Worm (Caenorhabditis elegans) whole organism, mixed stage, embryonic: ENCODE data around the gene Y57G11C.1147.

Source experiments
- M03D4.4 ChIP-seq: sonication (generic microtip); optimal IDR thresholded peaks from 2 replicates; lab custom pipeline; 2017; ENCODE audit warnings: mild to moderate bottlenecking, missing genetic modification characterization, missing compliant biosample characterization
- bed-3 ChIP-seq: fragments of 200-800 bp; sonication (Bioruptor generic); optimal IDR thresholded peaks from 3 replicates; lab custom pipeline; 2018; ENCODE audit warnings: mild to moderate bottlenecking, missing genetic modification characterization, moderate library complexity, missing compliant biosample characterization
- blmp-1 ChIP-seq: fragments of 150-350 bp; optimal IDR thresholded peaks from 2 replicates; lab custom pipeline; 2014; ENCODE audit warnings: missing biosample characterization, missing genetic modification characterization
- ceh-39 ChIP-seq: fragments of 150-350 bp; optimal IDR thresholded peaks from 2 replicates; lab custom pipeline; 2014; ENCODE audit warnings: missing biosample characterization, missing genetic modification characterization
- ceh-43 ChIP-seq: fragments of 200-800 bp; sonication (Bioruptor generic); optimal IDR thresholded peaks from 2 replicates; lab custom pipeline; 2018; ENCODE audit warnings: mild to moderate bottlenecking, missing genetic modification characterization, moderate library complexity, missing compliant biosample characterization
- ceh-83 ChIP-seq: fragments of 200-800 bp; sonication (Bioruptor generic); optimal IDR thresholded peaks from 2 replicates; lab custom pipeline; 2018; ENCODE audit warnings: mild to moderate bottlenecking, missing genetic modification characterization, missing compliant biosample characterization
- ces-1 ChIP-seq: fragments of 150-350 bp; optimal IDR thresholded peaks from 2 replicates; lab custom pipeline; 2014; ENCODE audit warnings: missing biosample characterization, missing genetic modification reagents, missing genetic modification characterization
- cnd-1 ChIP-seq: fragments of 200-800 bp; sonication (Bioruptor generic); optimal IDR thresholded peaks from 2 replicates; lab custom pipeline; 2018; ENCODE audit warnings: mild to moderate bottlenecking, missing genetic modification characterization, missing compliant biosample characterization
- drap-1 ChIP-seq: fragments of 200-800 bp; sonication (Bioruptor generic); optimal IDR thresholded peaks from 3 replicates; lab custom pipeline; 2018; ENCODE audit warnings: mild to moderate bottlenecking, missing genetic modification characterization, missing compliant biosample characterization
- elt-1 ChIP-seq: sonication (generic microtip); optimal IDR thresholded peaks from 2 replicates; lab custom pipeline; 2017; ENCODE audit warnings: missing genetic modification characterization, mild to moderate bottlenecking, missing compliant biosample characterization, antibody characterized with exemption, moderate library complexity, borderline replicate concordance; ENCODE audit not compliant: insufficient read depth
- elt-3 ChIP-seq: fragments of 150-350 bp; optimal IDR thresholded peaks from 2 replicates; lab custom pipeline; 2014; ENCODE audit warnings: missing biosample characterization, missing genetic modification characterization
- flh-1 ChIP-seq: fragments of 200-800 bp; sonication (Bioruptor generic); optimal IDR thresholded peaks from 2 replicates; lab custom pipeline; 2018; ENCODE audit warnings: mild to moderate bottlenecking, missing genetic modification characterization, moderate library complexity, missing compliant biosample characterization
- ham-2 ChIP-seq: fragments of 200-800 bp; sonication (Bioruptor generic); optimal IDR thresholded peaks from 2 replicates; lab custom pipeline; 2018; ENCODE audit warnings: mild to moderate bottlenecking, missing genetic modification characterization, missing compliant biosample characterization
- hlh-1 ChIP-seq: fragments of 150-350 bp; optimal IDR thresholded peaks from 2 replicates; lab custom pipeline; 2014; ENCODE audit warnings: missing biosample characterization, missing genetic modification reagents, missing genetic modification characterization
- lin-13 ChIP-seq: fragments of 150-350 bp; optimal IDR thresholded peaks from 2 replicates; lab custom pipeline; 2014; ENCODE audit warnings: missing biosample characterization, missing genetic modification characterization
- lin-32 ChIP-seq: fragments of 200-800 bp; sonication (Bioruptor generic); optimal IDR thresholded peaks from 2 replicates; lab custom pipeline; 2018; ENCODE audit warnings: mild to moderate bottlenecking, missing genetic modification characterization, missing compliant biosample characterization
- lsy-2 ChIP-seq: fragments of 150-350 bp; optimal IDR thresholded peaks from 2 replicates; lab custom pipeline; 2014; ENCODE audit warnings: missing biosample characterization, missing genetic modification characterization
- mab-5 ChIP-seq: fragments of 150-350 bp; optimal IDR thresholded peaks from 2 replicates; lab custom pipeline; 2014; ENCODE audit warnings: missing biosample characterization, missing genetic modification characterization
- mep-1 ChIP-seq: fragments of 150-350 bp; optimal IDR thresholded peaks from 2 replicates; lab custom pipeline; 2017; ENCODE audit warnings: missing biosample characterization, missing genetic modification reagents, missing genetic modification characterization, inconsistent platforms
- mls-2 ChIP-seq: sonication (generic microtip); optimal IDR thresholded peaks from 2 replicates; lab custom pipeline; 2016; ENCODE audit warnings: mild to moderate bottlenecking, missing genetic modification characterization, moderate library complexity, missing compliant biosample characterization
- nhr-12 ChIP-seq: fragments of 150-350 bp; optimal IDR thresholded peaks from 2 replicates; lab custom pipeline; 2014; ENCODE audit warnings: missing biosample characterization, missing genetic modification characterization
- nhr-2 ChIP-seq: fragments of 150-350 bp; optimal IDR thresholded peaks from 2 replicates; lab custom pipeline; 2014; ENCODE audit warnings: missing biosample characterization, missing genetic modification characterization
- nhr-237 ChIP-seq: fragments of 150-350 bp; optimal IDR thresholded peaks from 2 replicates; lab custom pipeline; 2014; ENCODE audit warnings: missing biosample characterization, missing genetic modification characterization
- nhr-28 ChIP-seq: fragments of 150-350 bp; optimal IDR thresholded peaks from 2 replicates; lab custom pipeline; 2014; ENCODE audit warnings: missing biosample characterization, missing genetic modification characterization
- nhr-76 ChIP-seq: sonication (generic microtip); optimal IDR thresholded peaks from 2 replicates; lab custom pipeline; 2017; ENCODE audit warnings: missing biosample characterization, missing genetic modification characterization
- pha-4 ChIP-seq: fragments of 150-350 bp; optimal IDR thresholded peaks from 2 replicates; lab custom pipeline; 2018; ENCODE audit warnings: missing biosample characterization, missing genetic modification reagents, missing genetic modification characterization
- sem-2 ChIP-seq: fragments of 200-800 bp; sonication (Bioruptor generic); optimal IDR thresholded peaks from 2 replicates; lab custom pipeline; 2018; ENCODE audit warnings: mild to moderate bottlenecking, missing genetic modification characterization, missing compliant biosample characterization
- snpc-4 ChIP-seq: fragments of 150-350 bp; optimal IDR thresholded peaks from 2 replicates; lab custom pipeline; 2014; ENCODE audit warnings: missing biosample characterization, missing genetic modification characterization
- sptf-1 ChIP-seq: sonication (generic microtip); optimal IDR thresholded peaks from 2 replicates; lab custom pipeline; 2017; ENCODE audit warnings: mild to moderate bottlenecking, missing genetic modification characterization, moderate library complexity, missing compliant biosample characterization
- tbx-8 ChIP-seq: fragments of 200-800 bp; sonication (Bioruptor generic); optimal IDR thresholded peaks from 2 replicates; lab custom pipeline; 2018; ENCODE audit warnings: mild to moderate bottlenecking, missing genetic modification characterization, moderate library complexity, missing compliant biosample characterization
- unc-120 ChIP-seq: sonication (generic microtip); optimal IDR thresholded peaks from 2 replicates; lab custom pipeline; 2017; ENCODE audit warnings: missing genetic modification characterization, missing compliant biosample characterization; ENCODE audit not compliant: poor library complexity, severe bottlenecking
- unc-39 ChIP-seq: fragments of 150-350 bp; optimal IDR thresholded peaks from 2 replicates; lab custom pipeline; 2014; ENCODE audit warnings: missing biosample characterization, missing genetic modification characterization
- unc-62 ChIP-seq: fragments of 150-350 bp; optimal IDR thresholded peaks from 2 replicates; lab custom pipeline; 2014; ENCODE audit warnings: missing biosample characterization, missing genetic modification reagents, missing genetic modification characterization
- zip-8 ChIP-seq: fragments of 150-350 bp; optimal IDR thresholded peaks from 2 replicates; lab custom pipeline; 2014; ENCODE audit warnings: missing biosample characterization, missing genetic modification characterization
- ztf-11 ChIP-seq: fragments of 150-350 bp; optimal IDR thresholded peaks from 2 replicates; lab custom pipeline; 2014; ENCODE audit warnings: missing biosample characterization, missing genetic modification characterization

The Y57G11C.1147 gene

ce11 chrIV:14767693-14768251 lies 29.5 kb downstream of the Y57G11C.1147 start, which contains the start of the genes mrps-7 and Y57G11C.3:
TSS of gene mrps-7 (minus strand) at chrIV:14767730.
TSS of gene Y57G11C.3 (plus strand) at chrIV:14768201.
- TF ChIP-seq tbx-8 (GFP tag; lab: Kevin White, UChicago) (no peak), mls-2 (tag; lab: Kevin White, UChicago) (no peak), lin-13 (tag; lab: Kevin White, UChicago) (peak; percentile 92), ceh-39 (peak; percentile 86), mep-1 (tag; lab: Kevin White, UChicago) (peak; percentile 95), hlh-1 (tag; lab: Kevin White, UChicago) (peak; percentile 41), flh-1 (GFP tag; lab: Kevin White, UChicago) (no peak), cnd-1 (tag; lab: Kevin White, UChicago) (peak; percentile 48), ces-1 (GFP tag; lab: Kevin White, UChicago) (peak; percentile 75), nhr-2 (tag; lab: Kevin White, UChicago) (peak; percentile 4), pha-4 (tag; lab: Kevin White, UChicago) (peak; percentile 94), bed-3 (GFP tag; lab: Kevin White, UChicago) (no peak), unc-120 (tag; lab: Kevin White, UChicago) (no peak), nhr-237 (tag; lab: Kevin White, UChicago) (peak; percentile 92), zip-8 (tag; lab: Kevin White, UChicago) (no peak), ceh-83 (no peak), mab-5 (tag; lab: Kevin White, UChicago) (peak; percentile 4), sptf-1 (tag; lab: Kevin White, UChicago) (peak; percentile 6), nhr-76 (no peak), M03D4.4 (tag; lab: Kevin White, UChicago) (peak; percentile 9), nhr-12 (tag; lab: Kevin White, UChicago) (no peak), ztf-11 (tag; lab: Kevin White, UChicago) (no peak), snpc-4 (tag; lab: Kevin White, UChicago) (no peak), ham-2 (GFP tag; lab: Kevin White, UChicago) (no peak), elt-3 (tag; lab: Kevin White, UChicago) (no peak), elt-1 (no peak), unc-39 (tag; lab: Kevin White, UChicago) (no peak), ceh-43 (no peak), unc-62 (GFP tag; lab: Kevin White, UChicago) (peak; percentile 44), sem-2 (GFP tag; lab: Kevin White, UChicago) (no peak), blmp-1 (tag; lab: Kevin White, UChicago) (no peak), drap-1 (GFP tag; lab: Kevin White, UChicago) (peak; percentile 23), lsy-2 (tag; lab: Kevin White, UChicago) (peak; percentile 81), lin-32 (no peak), nhr-28 (tag; lab: Kevin White, UChicago) (no peak)

ce11 chrIV:14766382-14766781 lies 30.9 kb downstream of the Y57G11C.1147 start, which contains the start of gene vti-1:
TSS of gene vti-1 (minus strand) at chrIV:14766665.
- TF ChIP-seq lsy-2 (tag; lab: Kevin White, UChicago) (no peak), mep-1 (tag; lab: Kevin White, UChicago) (no peak), lin-32 (no peak), flh-1 (GFP tag; lab: Kevin White, UChicago) (no peak), unc-39 (tag; lab: Kevin White, UChicago) (no peak), blmp-1 (tag; lab: Kevin White, UChicago) (no peak), ztf-11 (tag; lab: Kevin White, UChicago) (no peak), ceh-43 (no peak), nhr-76 (no peak), nhr-2 (tag; lab: Kevin White, UChicago) (no peak), pha-4 (tag; lab: Kevin White, UChicago) (no peak), unc-62 (GFP tag; lab: Kevin White, UChicago) (no peak), ceh-39 (no peak), nhr-28 (tag; lab: Kevin White, UChicago) (no peak), unc-120 (tag; lab: Kevin White, UChicago) (no peak), tbx-8 (GFP tag; lab: Kevin White, UChicago) (no peak), sptf-1 (tag; lab: Kevin White, UChicago) (no peak), elt-1 (no peak)

- TF ChIP-seq nhr-12 (tag; lab: Kevin White, UChicago) = no peak
- TF ChIP-seq snpc-4 (tag; lab: Kevin White, UChicago) = no peak
- TF ChIP-seq mab-5 (tag; lab: Kevin White, UChicago) = no peak
- no peak for TF ChIP-seq bed-3 (GFP tag; lab: Kevin White, UChicago)
- TF ChIP-seq sem-2 (GFP tag; lab: Kevin White, UChicago) = no peak
- TF ChIP-seq flh-1 (GFP tag; lab: Kevin White, UChicago) = no peak
- no peak for TF ChIP-seq mls-2 (tag; lab: Kevin White, UChicago)
- TF ChIP-seq cnd-1 (tag; lab: Kevin White, UChicago) = no peak
- TF ChIP-seq ztf-11 (tag; lab: Kevin White, UChicago) = no peak
- no peak for TF ChIP-seq M03D4.4 (tag; lab: Kevin White, UChicago)
- no peak for TF ChIP-seq lin-13 (tag; lab: Kevin White, UChicago)
- TF ChIP-seq lsy-2 (tag; lab: Kevin White, UChicago) = no peak
- TF ChIP-seq lin-32 = no peak
- TF ChIP-seq ces-1 (GFP tag; lab: Kevin White, UChicago) = no peak
- no peak for TF ChIP-seq elt-3 (tag; lab: Kevin White, UChicago)
- no peak for TF ChIP-seq drap-1 (GFP tag; lab: Kevin White, UChicago)
- no peak for TF ChIP-seq ceh-83
- no peak for TF ChIP-seq nhr-76
- no peak for TF ChIP-seq mep-1 (tag; lab: Kevin White, UChicago)
- TF ChIP-seq blmp-1 (tag; lab: Kevin White, UChicago) = no peak
- TF ChIP-seq, all 35 proteins: peak for 0
These were observed 32.0 kb downstream of the Y57G11C.1147 start, which contains the start of gene Y57G11C.5 for ce11 chrIV:14765336-14765735. TSS of gene Y57G11C.5 (minus strand) at chrIV:14765436.
